Worm (Caenorhabditis elegans) whole organism, L3 larva: ENCODE data around the gene alg-2.

ENCODE experiments used
- aly-2 ChIP-seq: fragments of 150-350 bp; optimal IDR thresholded peaks from 2 replicates; lab custom pipeline; 2014; ENCODE audit warnings: missing biosample characterization, missing genetic modification characterization
- ceh-16 ChIP-seq: sonication (generic microtip); optimal IDR thresholded peaks from 2 replicates; lab custom pipeline; 2017; ENCODE audit warnings: missing biosample characterization, missing genetic modification characterization
- egl-27 ChIP-seq: sonication (generic microtip); optimal IDR thresholded peaks from 4 replicates; lab custom pipeline; 2017; ENCODE audit warnings: missing biosample characterization, missing genetic modification reagents, missing genetic modification characterization
- elt-2 ChIP-seq: sonication (generic microtip); optimal IDR thresholded peaks from 2 replicates; lab custom pipeline; 2016; ENCODE audit warnings: missing genetic modification reagents, mild to moderate bottlenecking, missing genetic modification characterization, missing compliant biosample characterization
- fkh-2 ChIP-seq: fragments of 150-350 bp; optimal IDR thresholded peaks from 2 replicates; lab custom pipeline; 2014; ENCODE audit warnings: missing biosample characterization, missing genetic modification reagents, missing genetic modification characterization
- jun-1 ChIP-seq: fragments of 150-350 bp; optimal IDR thresholded peaks from 2 replicates; lab custom pipeline; 2014; ENCODE audit warnings: missing biosample characterization, missing genetic modification reagents, missing genetic modification characterization
- lin-15B ChIP-seq: fragments of 150-350 bp; optimal IDR thresholded peaks from 2 replicates; lab custom pipeline; 2014; ENCODE audit warnings: missing biosample characterization, missing genetic modification characterization
- mml-1 ChIP-seq: fragments of 150-350 bp; sonication (generic microtip); optimal IDR thresholded peaks from 3 replicates; lab custom pipeline; 2014; ENCODE audit warnings: missing biosample characterization, missing genetic modification characterization
- nhr-76 ChIP-seq: fragments of 150-350 bp; sonication (generic microtip); optimal IDR thresholded peaks from 5 replicates; lab custom pipeline; 2014; ENCODE audit warnings: missing biosample characterization, missing genetic modification characterization
- nhr-77 ChIP-seq: fragments of 150-350 bp; optimal IDR thresholded peaks from 2 replicates; lab custom pipeline; 2014; ENCODE audit warnings: missing biosample characterization, missing genetic modification characterization
- pqm-1 ChIP-seq: fragments of 150-350 bp; optimal IDR thresholded peaks from 2 replicates; lab custom pipeline; 2017; ENCODE audit warnings: missing biosample characterization, missing genetic modification characterization, inconsistent platforms
- snpc-4 ChIP-seq: fragments of 150-350 bp; optimal IDR thresholded peaks from 2 replicates; lab custom pipeline; 2014; ENCODE audit warnings: missing biosample characterization, missing genetic modification characterization
- unc-62 ChIP-seq: fragments of 150-350 bp; sonication (generic microtip); optimal IDR thresholded peaks from 4 replicates; lab custom pipeline; 2014; ENCODE audit warnings: missing biosample characterization, missing genetic modification reagents, missing genetic modification characterization
- ztf-11 ChIP-seq: fragments of 150-350 bp; optimal IDR thresholded peaks from 2 replicates; lab custom pipeline; 2014; ENCODE audit warnings: missing biosample characterization, missing genetic modification characterization

The alg-2 gene

DNA sequence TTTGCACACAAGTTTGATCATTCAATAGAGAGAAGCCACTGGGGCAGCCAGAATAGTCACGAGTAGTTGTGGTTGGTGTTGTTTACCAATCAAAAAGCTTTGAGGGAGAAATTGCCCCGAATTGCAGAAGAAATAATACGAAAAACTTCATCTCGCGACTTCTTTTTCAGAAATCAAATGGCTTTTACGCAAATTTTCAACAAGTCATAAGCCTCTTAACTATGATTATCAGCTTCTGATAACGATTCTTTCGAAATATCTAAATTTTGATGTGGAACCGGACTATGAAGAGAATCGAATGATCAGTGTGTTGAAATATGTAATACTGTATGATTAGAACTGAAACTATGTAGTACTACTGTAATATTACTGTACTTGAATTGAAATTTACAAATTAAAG is 47.3 kb downstream of the alg-2 start:
- TF ChIP-seq fkh-2 (tag; lab: Kevin White, UChicago) (no peak), pqm-1 (no peak), elt-2 (peak; percentile 52), lin-15B (tag; lab: Kevin White, UChicago) (no peak), aly-2 (no peak), unc-62 (GFP tag; lab: Kevin White, UChicago) (no peak)

DNA sequence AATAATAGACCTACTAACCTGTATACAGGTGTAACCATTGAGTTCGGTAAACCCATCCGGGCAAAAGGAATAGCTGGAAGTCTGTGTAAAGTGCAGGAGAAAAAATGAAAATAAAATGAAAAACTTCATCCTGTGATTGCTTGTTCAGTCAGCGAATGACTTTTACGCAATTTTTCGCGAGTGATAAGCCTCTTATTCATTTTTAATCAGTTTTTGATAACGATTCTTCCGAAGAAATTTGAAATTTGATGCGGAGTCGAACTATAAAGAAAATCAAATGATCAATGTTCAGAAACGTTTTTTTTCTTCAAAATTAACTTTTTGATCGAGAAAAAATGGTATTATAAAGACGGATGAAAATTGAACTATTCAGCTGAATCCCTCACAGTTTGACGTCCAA is 49.8 kb downstream of the alg-2 start:
- TF ChIP-seq elt-2 = peak; percentile 84
- no peak for TF ChIP-seq snpc-4
- TF ChIP-seq pqm-1 = peak; percentile 39

DNA sequence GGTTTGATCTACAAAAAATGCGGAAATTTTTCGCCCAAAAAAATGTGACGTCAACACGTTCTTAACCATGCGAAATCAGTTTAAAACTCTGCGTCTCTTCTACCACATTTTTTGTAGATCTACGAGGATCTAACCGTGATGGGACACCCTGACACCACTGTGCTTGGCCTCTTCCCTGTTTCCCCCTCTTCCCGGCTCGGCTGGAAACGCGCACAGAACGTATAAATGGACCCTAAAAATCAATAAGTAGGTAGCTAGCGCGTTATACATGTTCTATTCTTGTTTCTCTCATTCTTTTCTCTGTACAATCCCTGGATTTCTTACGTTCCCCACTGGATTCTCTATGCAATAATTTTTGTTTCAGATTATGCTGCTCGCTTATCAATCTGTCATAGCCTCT is 50.5 kb downstream of the alg-2 start, which contains the start of gene fbxc-28:
TSS of gene fbxc-28 (plus strand) at position 301 of the 400 bp plus-strand sequence.
- no peak for TF ChIP-seq unc-62 (GFP tag; lab: Kevin White, UChicago)

DNA sequence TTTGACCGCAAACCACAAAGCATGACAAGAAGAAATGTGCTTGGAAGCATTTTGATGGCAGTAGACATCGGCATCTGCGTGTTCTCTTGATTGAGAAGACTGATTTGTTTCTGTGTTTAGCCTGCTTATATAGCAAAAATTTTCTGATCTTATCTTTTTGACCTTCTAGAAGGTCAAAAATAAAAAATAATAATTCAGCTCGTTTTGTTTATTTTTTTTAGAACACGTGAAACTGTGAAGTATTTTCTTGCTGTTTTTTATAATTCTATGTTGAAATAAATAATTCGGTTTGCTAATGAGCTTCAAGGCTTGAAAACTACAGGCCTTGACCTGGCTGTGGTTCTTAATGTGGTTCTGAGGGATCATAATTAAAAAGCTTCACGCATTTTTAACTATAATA is 54.3 kb downstream of the alg-2 start, which contains the start of gene R07C3.13:
TSS of gene R07C3.13 (minus strand) at position 101 of the 400 bp plus-strand sequence.
- TF ChIP-seq ztf-11 (tag; lab: Kevin White, UChicago) (no peak), jun-1 (tag; lab: Kevin White, UChicago) (no peak), ceh-16 (tag; lab: Kevin White, UChicago) (no peak), mml-1 (tag; lab: Kevin White, UChicago) (no peak), nhr-76 (no peak), egl-27 (tag; lab: Kevin White, UChicago) (no peak), nhr-77 (no peak)
- TF ChIP-seq, all 47 proteins: peak for 0
